Worm (Caenorhabditis elegans) whole organism, L4/young adult: ENCODE data around the gene Y69E1A.8.

Experiments used
- W03F9.2 ChIP-seq: fragments of 150-350 bp; optimal IDR thresholded peaks from 2 replicates; lab custom pipeline; 2014; ENCODE audit warnings: missing biosample characterization, missing genetic modification characterization
- dao-5 ChIP-seq: sonication (generic microtip); optimal IDR thresholded peaks from 2 replicates; lab custom pipeline; 2016; ENCODE audit warnings: missing genotype, missing genetic modification characterization, moderate library complexity, missing compliant biosample characterization
- him-1 ChIP-seq: sonication (generic microtip); optimal IDR thresholded peaks from 2 replicates; lab custom pipeline; 2016; ENCODE audit warnings: missing genotype, missing genetic modification reagents, missing genetic modification characterization, missing compliant biosample characterization

- TF ChIP-seq W03F9.2 (tag; lab: Kevin White, UChicago) (peak; percentile 8), him-1 (tag; lab: Kevin White, UChicago) (peak; percentile 11), dao-5 (no peak)
Observed at ce11 chrIV:10933777-10934546, 32.4 kb upstream of the Y69E1A.8 start.
